Worm (Caenorhabditis elegans): ENCODE measurements around the gene moma-1.

- no peak for TF ChIP-seq lin-29 (GFP tag; IDR thresholded peaks at IDR 0.05)
- no peak for TF ChIP-seq nhr-25 (tag; optimal IDR thresholded peaks at IDR 0.05; ENCODE audit: borderline replicate concordance, insufficient read depth)
- TF ChIP-seq unc-62 (GFP tag; optimal IDR thresholded peaks at IDR 0.05 in 1 of 2): no peak
- TF ChIP-seq unc-62 (tag; optimal IDR thresholded peaks at IDR 0.05): no peak
- no peak for TF ChIP-seq nhr-77 (tag; optimal IDR thresholded peaks at IDR 0.05)
- TF ChIP-seq unc-130 (GFP tag; optimal IDR thresholded peaks at IDR 0.05): no peak
- no peak for TF ChIP-seq dmd-6 (GFP tag; IDR thresholded peaks at IDR 0.05)
- no peak for TF ChIP-seq vab-7 (GFP tag; IDR thresholded peaks at IDR 0.05)
- no peak for TF ChIP-seq pqm-1 (tag; optimal IDR thresholded peaks at IDR 0.05)
- no peak for TF ChIP-seq ces-1 (GFP tag; optimal IDR thresholded peaks at IDR 0.05)
Measured at ce11 chrIII:856908-857307, 4.7 kb upstream of the moma-1 start.

All from whole organism, L4 larva.